Worm (Caenorhabditis elegans) whole organism, L3 larva: Measurements from ENCODE around the gene meg-3.
A peak's percentile ranks its signal among the peaks of the same experiment; 100 is the strongest.
"Not testable (repeated sequence)": the region's sequence is repeated elsewhere in the genome, so short reads cannot be mapped to it uniquely, and the experiment has no call there.

Experiments used
- ama-1 ChIP-seq: fragments of 150-350 bp; optimal IDR thresholded peaks from 2 replicates; lab custom pipeline; 2018
- ceh-16 ChIP-seq: sonication (generic microtip); optimal IDR thresholded peaks from 2 replicates; lab custom pipeline; 2017; ENCODE audit warnings: missing biosample characterization, missing genetic modification characterization
- ceh-9 ChIP-seq: sonication (generic microtip); optimal IDR thresholded peaks from 2 replicates; lab custom pipeline; 2018; ENCODE audit warnings: missing biosample characterization, missing genetic modification characterization
- egl-27 ChIP-seq: sonication (generic microtip); optimal IDR thresholded peaks from 4 replicates; lab custom pipeline; 2017; ENCODE audit warnings: missing biosample characterization, missing genetic modification reagents, missing genetic modification characterization
- elt-3 ChIP-seq, 3 experiments: fragments of 150-350 bp in 1 of 3; sonication (generic microtip) in 2 of 3; optimal IDR thresholded peaks; 2 replicates in 2 of 3; 4 replicates in 1 of 3; lab custom pipeline; 2014 to 2017; ENCODE audit warnings: missing biosample characterization in 3 of 3, missing genetic modification characterization in 3 of 3
- hmg-11 ChIP-seq: sonication (generic microtip); optimal IDR thresholded peaks from 2 replicates; lab custom pipeline; 2016; ENCODE audit warnings: missing genetic modification characterization, missing compliant biosample characterization
- mml-1 ChIP-seq: fragments of 150-350 bp; sonication (generic microtip); optimal IDR thresholded peaks from 3 replicates; lab custom pipeline; 2014; ENCODE audit warnings: missing biosample characterization, missing genetic modification characterization
- nhr-77 ChIP-seq: fragments of 150-350 bp; optimal IDR thresholded peaks from 2 replicates; lab custom pipeline; 2014; ENCODE audit warnings: missing biosample characterization, missing genetic modification characterization
- pqm-1 ChIP-seq: fragments of 150-350 bp; optimal IDR thresholded peaks from 2 replicates; lab custom pipeline; 2017; ENCODE audit warnings: missing biosample characterization, missing genetic modification characterization, inconsistent platforms
- sea-2 ChIP-seq: fragments of 150-350 bp; sonication (generic microtip); optimal IDR thresholded peaks from 4 replicates; lab custom pipeline; 2014; ENCODE audit warnings: missing biosample characterization, missing genetic modification reagents, missing genetic modification characterization
- unc-39 ChIP-seq: sonication (generic microtip); optimal IDR thresholded peaks from 4 replicates; lab custom pipeline; 2017; ENCODE audit warnings: missing biosample characterization, missing genetic modification characterization

DNA sequence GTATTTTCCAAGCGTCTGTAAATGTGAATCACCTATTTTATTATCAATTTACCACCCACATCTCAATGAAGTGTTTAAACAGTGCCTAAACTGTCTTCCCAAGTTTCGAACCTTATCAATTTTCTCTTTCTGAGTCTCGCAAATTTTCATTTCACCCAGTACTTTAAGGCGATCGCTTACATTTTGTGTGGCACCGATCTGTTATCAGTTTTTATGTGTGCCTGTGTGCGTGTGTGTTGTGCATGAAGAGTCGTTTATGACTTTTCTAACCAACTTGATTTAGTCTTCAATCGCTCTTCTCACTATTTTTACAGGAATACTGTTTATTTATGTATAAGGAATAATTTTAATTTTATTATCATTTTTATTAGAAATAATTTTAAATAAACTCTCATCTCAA, 36.0 kb upstream of the meg-3 start:
- not testable (repeated sequence) for TF ChIP-seq sea-2 (GFP tag; lab: Kevin White, UChicago); hmg-11 (tag; lab: Kevin White, UChicago); ceh-9 (tag; lab: Kevin White, UChicago); mml-1 (tag; lab: Kevin White, UChicago); ama-1 (lab: Kevin White, UChicago); ceh-16 (tag; lab: Kevin White, UChicago); unc-39 (tag; lab: Kevin White, UChicago); elt-3 (tag; optimal IDR thresholded peaks at IDR 0.05; lab: Kevin White, UChicago); nhr-77 (tag; lab: Kevin White, UChicago); egl-27
- peak; percentile 8 for TF ChIP-seq pqm-1
